Worm (Caenorhabditis elegans) whole organism, L3 larva: Measurements from ENCODE around the gene srv-3.

Experiments
- R02D3.7 ChIP-seq: fragments of 150-350 bp; optimal IDR thresholded peaks from 2 replicates; lab custom pipeline; 2014; ENCODE audit warnings: missing biosample characterization, missing genetic modification characterization
- ZK546.5 ChIP-seq: sonication (generic microtip); optimal IDR thresholded peaks from 2 replicates; lab custom pipeline; 2017; ENCODE audit warnings: missing biosample characterization, missing genetic modification characterization
- ama-1 ChIP-seq: fragments of 150-350 bp; optimal IDR thresholded peaks from 2 replicates; lab custom pipeline; 2018
- ceh-16 ChIP-seq: sonication (generic microtip); optimal IDR thresholded peaks from 2 replicates; lab custom pipeline; 2017; ENCODE audit warnings: missing biosample characterization, missing genetic modification characterization
- ceh-28 ChIP-seq: fragments of 150-350 bp; optimal IDR thresholded peaks from 2 replicates; lab custom pipeline; 2014; ENCODE audit warnings: missing biosample characterization, missing genetic modification reagents, missing genetic modification characterization
- ceh-82 ChIP-seq: fragments of 150-350 bp; optimal IDR thresholded peaks from 2 replicates; lab custom pipeline; 2014; ENCODE audit warnings: missing biosample characterization, missing genetic modification characterization
- daf-12 ChIP-seq: fragments of 150-350 bp; optimal IDR thresholded peaks from 2 replicates; lab custom pipeline; 2014; ENCODE audit warnings: missing biosample characterization, missing genetic modification reagents, missing genetic modification characterization
- egl-27 ChIP-seq: sonication (generic microtip); optimal IDR thresholded peaks from 4 replicates; lab custom pipeline; 2017; ENCODE audit warnings: missing biosample characterization, missing genetic modification reagents, missing genetic modification characterization
- egl-5 ChIP-seq: fragments of 150-350 bp; optimal IDR thresholded peaks from 2 replicates; lab custom pipeline; 2017; ENCODE audit warnings: missing biosample characterization, missing genetic modification reagents, missing genetic modification characterization, inconsistent platforms
- elt-2 ChIP-seq: sonication (generic microtip); optimal IDR thresholded peaks from 2 replicates; lab custom pipeline; 2016; ENCODE audit warnings: missing genetic modification reagents, mild to moderate bottlenecking, missing genetic modification characterization, missing compliant biosample characterization
- elt-3 ChIP-seq, 3 experiments: fragments of 150-350 bp in 1 of 3; sonication (generic microtip) in 2 of 3; optimal IDR thresholded peaks; 2 replicates in 2 of 3; 4 replicates in 1 of 3; lab custom pipeline; 2014 to 2017; ENCODE audit warnings: missing biosample characterization in 3 of 3, missing genetic modification characterization in 3 of 3
- eor-1 ChIP-seq, 2 experiments: fragments of 150-350 bp; optimal IDR thresholded peaks; 2 replicates each; lab custom pipeline; 2014 to 2018; ENCODE audit warnings: missing biosample characterization in 2 of 2, missing genetic modification characterization in 2 of 2
- fkh-2 ChIP-seq: fragments of 150-350 bp; optimal IDR thresholded peaks from 2 replicates; lab custom pipeline; 2014; ENCODE audit warnings: missing biosample characterization, missing genetic modification reagents, missing genetic modification characterization
- hmg-11 ChIP-seq: sonication (generic microtip); optimal IDR thresholded peaks from 2 replicates; lab custom pipeline; 2016; ENCODE audit warnings: missing genetic modification characterization, missing compliant biosample characterization
- lin-15B ChIP-seq: fragments of 150-350 bp; optimal IDR thresholded peaks from 2 replicates; lab custom pipeline; 2014; ENCODE audit warnings: missing biosample characterization, missing genetic modification characterization
- lin-39 ChIP-seq: fragments of 150-350 bp; optimal IDR thresholded peaks from 2 replicates; lab custom pipeline; 2018; ENCODE audit warnings: missing biosample characterization, missing genetic modification reagents, missing genetic modification characterization
- lsy-12 ChIP-seq: sonication (generic microtip); optimal IDR thresholded peaks from 2 replicates; lab custom pipeline; 2016; ENCODE audit warnings: mild to moderate bottlenecking, missing genetic modification characterization, missing compliant biosample characterization
- mdl-1 ChIP-seq: fragments of 150-350 bp; optimal IDR thresholded peaks from 2 replicates; lab custom pipeline; 2014; ENCODE audit warnings: missing biosample characterization, missing genetic modification characterization
- mml-1 ChIP-seq: fragments of 150-350 bp; sonication (generic microtip); optimal IDR thresholded peaks from 3 replicates; lab custom pipeline; 2014; ENCODE audit warnings: missing biosample characterization, missing genetic modification characterization
- nfya-1 ChIP-seq: sonication (generic microtip); optimal IDR thresholded peaks from 2 replicates; lab custom pipeline; 2017; ENCODE audit warnings: missing genetic modification characterization, mild to moderate bottlenecking, missing compliant biosample characterization, antibody characterized with exemption, moderate library complexity; ENCODE audit not compliant: insufficient read depth
- nhr-11 ChIP-seq: fragments of 150-350 bp; optimal IDR thresholded peaks from 2 replicates; lab custom pipeline; 2014; ENCODE audit warnings: missing biosample characterization, missing genetic modification characterization
- nhr-23 ChIP-seq: fragments of 150-350 bp; optimal IDR thresholded peaks from 2 replicates; lab custom pipeline; 2014; ENCODE audit warnings: missing biosample characterization, missing genetic modification reagents, missing genetic modification characterization
- nhr-237 ChIP-seq: fragments of 150-350 bp; optimal IDR thresholded peaks from 2 replicates; lab custom pipeline; 2014; ENCODE audit warnings: missing biosample characterization, missing genetic modification characterization
- nhr-25 ChIP-seq: sonication (generic microtip); optimal IDR thresholded peaks from 2 replicates; lab custom pipeline; 2017; ENCODE audit warnings: missing biosample characterization, missing genetic modification characterization
- nhr-43 ChIP-seq: sonication (generic microtip); optimal IDR thresholded peaks from 2 replicates; lab custom pipeline; 2016; ENCODE audit warnings: mild to moderate bottlenecking, missing genetic modification characterization, missing compliant biosample characterization; ENCODE audit not compliant: poor library complexity, severe bottlenecking
- nhr-77 ChIP-seq: fragments of 150-350 bp; optimal IDR thresholded peaks from 2 replicates; lab custom pipeline; 2014; ENCODE audit warnings: missing biosample characterization, missing genetic modification characterization
- pha-4 ChIP-seq: fragments of 150-350 bp; optimal IDR thresholded peaks from 2 replicates; lab custom pipeline; 2014; ENCODE audit warnings: missing biosample characterization, missing genetic modification reagents, missing genetic modification characterization
- pqm-1 ChIP-seq: fragments of 150-350 bp; optimal IDR thresholded peaks from 2 replicates; lab custom pipeline; 2017; ENCODE audit warnings: missing biosample characterization, missing genetic modification characterization, inconsistent platforms
- sea-2 ChIP-seq: fragments of 150-350 bp; sonication (generic microtip); optimal IDR thresholded peaks from 4 replicates; lab custom pipeline; 2014; ENCODE audit warnings: missing biosample characterization, missing genetic modification reagents, missing genetic modification characterization
- skn-1 ChIP-seq: fragments of 150-350 bp; optimal IDR thresholded peaks from 2 replicates; lab custom pipeline; 2014; ENCODE audit warnings: missing biosample characterization, missing genetic modification characterization
- snpc-4 ChIP-seq: fragments of 150-350 bp; optimal IDR thresholded peaks from 2 replicates; lab custom pipeline; 2014; ENCODE audit warnings: missing biosample characterization, missing genetic modification characterization
- tbx-2 ChIP-seq: sonication (generic microtip); optimal IDR thresholded peaks from 2 replicates; lab custom pipeline; 2016; ENCODE audit warnings: mild to moderate bottlenecking, missing genetic modification characterization, missing compliant biosample characterization
- unc-39 ChIP-seq: sonication (generic microtip); optimal IDR thresholded peaks from 4 replicates; lab custom pipeline; 2017; ENCODE audit warnings: missing biosample characterization, missing genetic modification characterization
- unc-62 ChIP-seq: fragments of 150-350 bp; sonication (generic microtip); optimal IDR thresholded peaks from 4 replicates; lab custom pipeline; 2014; ENCODE audit warnings: missing biosample characterization, missing genetic modification reagents, missing genetic modification characterization
- zag-1 ChIP-seq: fragments of 150-350 bp; optimal IDR thresholded peaks from 2 replicates; lab custom pipeline; 2014; ENCODE audit warnings: missing biosample characterization, missing genetic modification characterization
- ztf-11 ChIP-seq: fragments of 150-350 bp; optimal IDR thresholded peaks from 2 replicates; lab custom pipeline; 2014; ENCODE audit warnings: missing biosample characterization, missing genetic modification characterization
- ztf-4 ChIP-seq: fragments of 150-350 bp; optimal IDR thresholded peaks from 2 replicates; lab custom pipeline; 2014; ENCODE audit warnings: missing biosample characterization, missing genetic modification characterization

srv-3 gene

ce11 chrV:19673298-19673903 lies 35.3 kb downstream of the srv-3 start:
- TF ChIP-seq elt-2 (tag; lab: Kevin White, UChicago) (peak; percentile 63), fkh-2 (tag; lab: Kevin White, UChicago) (no peak)

DNA sequence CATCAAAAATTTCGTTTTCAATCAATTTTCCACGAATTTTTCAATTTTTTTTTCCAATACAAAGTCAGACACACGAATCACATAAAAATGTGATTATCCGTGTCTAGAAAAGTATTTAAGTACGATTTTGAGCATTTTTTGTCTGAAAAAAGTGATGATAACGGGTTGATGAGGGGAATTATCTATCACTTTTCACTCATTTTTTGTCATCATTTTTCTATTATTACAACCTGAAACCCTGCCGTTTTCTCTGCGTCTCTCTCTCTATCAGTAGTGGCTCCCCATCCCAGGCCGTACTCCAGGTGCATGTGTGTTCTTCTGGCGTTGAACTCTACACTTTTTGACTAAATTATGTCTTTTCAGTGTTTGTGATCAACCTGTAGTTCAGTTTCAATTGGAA lies 36.4 kb downstream of the srv-3 start:
- TF ChIP-seq ceh-16 (tag; lab: Kevin White, UChicago) = no peak
- no peak for TF ChIP-seq ztf-4 (tag; lab: Kevin White, UChicago)
- peak; percentile 95 for TF ChIP-seq elt-2 (tag; lab: Kevin White, UChicago)
- no peak for TF ChIP-seq nhr-25 (tag; lab: Kevin White, UChicago)
- TF ChIP-seq snpc-4 (tag; lab: Kevin White, UChicago) = no peak
- TF ChIP-seq skn-1 (tag; lab: Kevin White, UChicago) = peak; percentile 95
- no peak for TF ChIP-seq ceh-82 (tag; lab: Kevin White, UChicago)
- TF ChIP-seq lin-39 (tag; lab: Kevin White, UChicago) = no peak
- TF ChIP-seq pqm-1 (tag; lab: Kevin White, UChicago) = peak; percentile 55
- TF ChIP-seq unc-39 (tag; lab: Kevin White, UChicago) = no peak
- no peak for TF ChIP-seq mdl-1 (tag; lab: Kevin White, UChicago)
- TF ChIP-seq, all 47 proteins: peak for 3

DNA sequence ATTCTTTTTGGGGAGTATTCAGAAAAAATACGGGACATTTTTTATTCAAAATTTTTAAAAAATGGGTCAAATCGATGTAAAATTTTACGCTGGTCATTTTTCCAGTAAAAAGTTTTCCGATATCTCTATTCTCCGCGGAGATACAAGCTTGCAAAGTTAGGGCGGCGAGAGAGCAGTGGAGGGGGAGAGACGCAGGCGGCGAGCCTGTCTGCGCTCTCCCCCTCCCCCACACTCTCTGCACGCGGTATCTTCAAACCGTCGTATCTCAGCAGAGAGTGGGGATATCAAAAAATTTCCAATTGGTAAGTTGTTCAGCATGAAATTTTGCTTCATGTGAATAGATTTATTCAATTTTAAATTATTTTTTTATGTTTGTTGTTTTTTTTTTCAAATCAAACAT lies 36.9 kb downstream of the srv-3 start:
- no peak for TF ChIP-seq sea-2 (GFP tag; lab: Kevin White, UChicago)
- TF ChIP-seq mml-1 (tag; lab: Kevin White, UChicago) = no peak
- no peak for TF ChIP-seq elt-3 (tag; optimal IDR thresholded peaks at IDR 0.05; lab: Kevin White, UChicago)
- TF ChIP-seq nhr-23 (tag; lab: Kevin White, UChicago) = no peak
- TF ChIP-seq daf-12 (tag; lab: Kevin White, UChicago) = no peak
- no peak for TF ChIP-seq ztf-11 (tag; lab: Kevin White, UChicago)
- TF ChIP-seq egl-5 (tag; lab: Kevin White, UChicago) = no peak
- TF ChIP-seq unc-62 = no peak
- TF ChIP-seq ama-1 (lab: Kevin White, UChicago) = no peak
- TF ChIP-seq hmg-11 (tag; lab: Kevin White, UChicago) = no peak
- TF ChIP-seq nhr-25 (tag; lab: Kevin White, UChicago) = no peak
- no peak for TF ChIP-seq ztf-4 (tag; lab: Kevin White, UChicago)
- no peak for TF ChIP-seq lsy-12 (tag; lab: Kevin White, UChicago)
- TF ChIP-seq nhr-237 = no peak
- TF ChIP-seq nhr-77 (tag; lab: Kevin White, UChicago) = no peak
- TF ChIP-seq nhr-11 = no peak
- no peak for TF ChIP-seq pha-4 (tag; lab: Kevin White, UChicago)
- TF ChIP-seq eor-1 (tag; optimal IDR thresholded peaks at IDR 0.05; lab: Kevin White, UChicago) = no peak
- no peak for TF ChIP-seq ZK546.5 (tag; lab: Kevin White, UChicago)
- no peak for TF ChIP-seq zag-1 (tag; lab: Kevin White, UChicago)

- TF ChIP-seq tbx-2 = no peak
- TF ChIP-seq nhr-43 (tag; lab: Kevin White, UChicago) = no peak
- TF ChIP-seq egl-27 (tag; lab: Kevin White, UChicago) = no peak
- no peak for TF ChIP-seq nhr-77 (tag; lab: Kevin White, UChicago)
- TF ChIP-seq zag-1 (tag; lab: Kevin White, UChicago) = no peak
- no peak for TF ChIP-seq ceh-16 (tag; lab: Kevin White, UChicago)
- no peak for TF ChIP-seq nfya-1
- TF ChIP-seq fkh-2 (tag; lab: Kevin White, UChicago) = no peak
- TF ChIP-seq hmg-11 (tag; lab: Kevin White, UChicago) = no peak
- TF ChIP-seq skn-1 (tag; lab: Kevin White, UChicago) = no peak
These were observed 37.9 kb downstream of the srv-3 start for ce11 chrV:19670866-19671265.

- TF ChIP-seq ZK546.5 (tag; lab: Kevin White, UChicago) (no peak), skn-1 (tag; lab: Kevin White, UChicago) (no peak), nhr-11 (no peak), lin-15B (tag; lab: Kevin White, UChicago) (no peak), zag-1 (tag; lab: Kevin White, UChicago) (no peak), pha-4 (tag; lab: Kevin White, UChicago) (no peak), ceh-28 (tag; lab: Kevin White, UChicago) (no peak), eor-1 (tag; optimal IDR thresholded peaks at IDR 0.05; lab: Kevin White, UChicago) (no peak), nhr-43 (tag; lab: Kevin White, UChicago) (no peak), R02D3.7 (tag; lab: Kevin White, UChicago) (no peak)
- TF ChIP-seq, all 47 proteins: peak for 0
These were observed 38.8 kb downstream of the srv-3 start, which contains the start of gene Y43F8C.11 for ce11 chrV:19669959-19670358. Y43F8C.11 (plus strand) TSS chrV:19670259.
